Fruit fly (Drosophila melanogaster): Measurements from ENCODE around the gene CG18641.

Gene CG18641

dm6 chr2L:2426444-2427188 lies 11.5 kb upstream of the CG18641 start:
- TF ChIP-seq sv (GFP tag; optimal IDR thresholded peaks at IDR 0.05) (peak; percentile 10), fru (GFP tag; optimal IDR thresholded peaks at IDR 0.05) (peak; percentile 7), ey (GFP tag; optimal IDR thresholded peaks at IDR 0.05) (no peak), h (GFP tag; optimal IDR thresholded peaks at IDR 0.05) (peak; percentile 25), Dfd (GFP tag; optimal IDR thresholded peaks at IDR 0.05) (peak; percentile 98), Hnf4 (GFP tag; optimal IDR thresholded peaks at IDR 0.05) (no peak), Myc (optimal IDR thresholded peaks at IDR 0.05) (no peak), rgr (GFP tag; optimal IDR thresholded peaks at IDR 0.05) (peak; percentile 16), lola (GFP tag; optimal IDR thresholded peaks at IDR 0.05) (no peak), CG32264 (GFP tag; optimal IDR thresholded peaks at IDR 0.05) (no peak), foxo (GFP tag; optimal IDR thresholded peaks at IDR 0.05) (peak in 1 of 2 experiments; percentile 7), Jra (GFP tag; optimal IDR thresholded peaks at IDR 0.05) (no peak), pan (optimal IDR thresholded peaks at IDR 0.05) (no peak)

- TF ChIP-seq sv (GFP tag; optimal IDR thresholded peaks at IDR 0.05) (no peak), Abd-B (GFP tag; optimal IDR thresholded peaks at IDR 0.05) (no peak), woc (GFP tag; optimal IDR thresholded peaks at IDR 0.05) (no peak), Dif (GFP tag; optimal IDR thresholded peaks at IDR 0.05; ENCODE audit: partially characterized antibody) (no peak), CG32264 (GFP tag; optimal IDR thresholded peaks at IDR 0.05) (no peak), jim (GFP tag; optimal IDR thresholded peaks at IDR 0.05) (no peak), br (GFP tag; optimal IDR thresholded peaks at IDR 0.05) (no peak), Sp1 (GFP tag; optimal IDR thresholded peaks at IDR 0.05) (no peak), tai (GFP tag; optimal IDR thresholded peaks at IDR 0.05) (no peak), psq (GFP tag; optimal IDR thresholded peaks at IDR 0.05) (no peak)
Observed at dm6 chr2L:2425652-2426192, 10.6 kb upstream of the CG18641 start.

dm6 chr2L:2424497-2424896 lies 9.4 kb upstream of the CG18641 start, which contains the start of gene CG44139:
CG44139 (plus strand) TSS chr2L:2424797.
- TF ChIP-seq HLH106 (tag; optimal IDR thresholded peaks at IDR 0.05) (no peak), lola (GFP tag; optimal IDR thresholded peaks at IDR 0.05) (no peak), Dif (GFP tag; optimal IDR thresholded peaks at IDR 0.05; ENCODE audit: partially characterized antibody) (no peak), pan (optimal IDR thresholded peaks at IDR 0.05) (no peak), CG9705 (GFP tag; optimal IDR thresholded peaks at IDR 0.05) (no peak), Rel (GFP tag; optimal IDR thresholded peaks at IDR 0.05) (no peak), Rel (tag; optimal IDR thresholded peaks at IDR 0.05) (no peak), CrebA (GFP tag; optimal IDR thresholded peaks at IDR 0.05; ENCODE audit: borderline replicate concordance) (no peak), Hr78 (GFP tag; optimal IDR thresholded peaks at IDR 0.05) (no peak)

dm6 chr2L:2420490-2420889 lies 5.4 kb upstream of the CG18641 start, which contains the start of gene CG9886:
CG9886 (plus strand) TSS chr2L:2420830.
- TF ChIP-seq Hnf4 (GFP tag; optimal IDR thresholded peaks at IDR 0.05), result peak; percentile 32
- peak; percentile 65 for TF ChIP-seq Dif (GFP tag; optimal IDR thresholded peaks at IDR 0.05; ENCODE audit: partially characterized antibody)
- TF ChIP-seq CG9705 (GFP tag; optimal IDR thresholded peaks at IDR 0.05), result no peak
- peak; percentile 28 for TF ChIP-seq sage (GFP tag; optimal IDR thresholded peaks at IDR 0.05)
- peak; percentile 25 for TF ChIP-seq psq (GFP tag; optimal IDR thresholded peaks at IDR 0.05)
- TF ChIP-seq jim (GFP tag; optimal IDR thresholded peaks at IDR 0.05), result no peak
- no peak for TF ChIP-seq Abd-B (GFP tag; optimal IDR thresholded peaks at IDR 0.05)
- no peak for TF ChIP-seq Sp1 (GFP tag; optimal IDR thresholded peaks at IDR 0.05)
- peak in 1 of 2 experiments; percentile 53 for TF ChIP-seq foxo (GFP tag; optimal IDR thresholded peaks at IDR 0.05)
- no peak for TF ChIP-seq Hr78 (GFP tag; optimal IDR thresholded peaks at IDR 0.05)
- no peak for TF ChIP-seq pan (optimal IDR thresholded peaks at IDR 0.05)
- TF ChIP-seq Myc (optimal IDR thresholded peaks at IDR 0.05), result no peak
- peak; percentile 12 for TF ChIP-seq woc (GFP tag; optimal IDR thresholded peaks at IDR 0.05)
- no peak for TF ChIP-seq usp (GFP tag; optimal IDR thresholded peaks at IDR 0.05)
- no peak for TF ChIP-seq Hr83 (GFP tag; optimal IDR thresholded peaks at IDR 0.05; ENCODE audit: poor library complexity, severe bottlenecking)
- peak; percentile 63 for TF ChIP-seq sv (GFP tag; optimal IDR thresholded peaks at IDR 0.05)
- TF ChIP-seq HLH106 (tag; optimal IDR thresholded peaks at IDR 0.05), result peak; percentile 68
- TF ChIP-seq h (GFP tag; optimal IDR thresholded peaks at IDR 0.05), result peak; percentile 52
- no peak for TF ChIP-seq N (GFP tag; optimal IDR thresholded peaks at IDR 0.05)
- no peak for TF ChIP-seq dmrt93B (GFP tag; optimal IDR thresholded peaks at IDR 0.05)
- TF ChIP-seq Rel (GFP tag; optimal IDR thresholded peaks at IDR 0.05), result no peak
- TF ChIP-seq Rel (tag; optimal IDR thresholded peaks at IDR 0.05), result no peak
- no peak for TF ChIP-seq lola (GFP tag; optimal IDR thresholded peaks at IDR 0.05)
- TF ChIP-seq Mio (GFP tag; optimal IDR thresholded peaks at IDR 0.05), result no peak
- TF ChIP-seq GATAd (GFP tag; optimal IDR thresholded peaks at IDR 0.05), result no peak
- TF ChIP-seq fru (GFP tag; optimal IDR thresholded peaks at IDR 0.05), result peak; percentile 53
- TF ChIP-seq Jra (GFP tag; optimal IDR thresholded peaks at IDR 0.05), result peak; percentile 2
- peak; percentile 64 for TF ChIP-seq brk (GFP tag; optimal IDR thresholded peaks at IDR 0.05)
- TF ChIP-seq dsf (GFP tag; optimal IDR thresholded peaks at IDR 0.05; ENCODE audit: borderline replicate concordance), result no peak
- no peak for TF ChIP-seq dl (GFP tag; optimal IDR thresholded peaks at IDR 0.05; ENCODE audit: insufficient read depth in 1 of 2, partially characterized antibody in 2 of 2)
- peak; percentile 21 for TF ChIP-seq OdsH (GFP tag; optimal IDR thresholded peaks at IDR 0.05)
- TF ChIP-seq Dfd (GFP tag; optimal IDR thresholded peaks at IDR 0.05), result no peak
- peak; percentile 25 for TF ChIP-seq ey (GFP tag; optimal IDR thresholded peaks at IDR 0.05)
- TF ChIP-seq Vsx2 (GFP tag; optimal IDR thresholded peaks at IDR 0.05; ENCODE audit: partially characterized antibody), result no peak
- peak; percentile 39 for TF ChIP-seq rgr (GFP tag; optimal IDR thresholded peaks at IDR 0.05)

Data from whole organism, wandering third instar larva.